ENCODE assay signal across 2 worm cellular contexts in the genomic region with DNA sequence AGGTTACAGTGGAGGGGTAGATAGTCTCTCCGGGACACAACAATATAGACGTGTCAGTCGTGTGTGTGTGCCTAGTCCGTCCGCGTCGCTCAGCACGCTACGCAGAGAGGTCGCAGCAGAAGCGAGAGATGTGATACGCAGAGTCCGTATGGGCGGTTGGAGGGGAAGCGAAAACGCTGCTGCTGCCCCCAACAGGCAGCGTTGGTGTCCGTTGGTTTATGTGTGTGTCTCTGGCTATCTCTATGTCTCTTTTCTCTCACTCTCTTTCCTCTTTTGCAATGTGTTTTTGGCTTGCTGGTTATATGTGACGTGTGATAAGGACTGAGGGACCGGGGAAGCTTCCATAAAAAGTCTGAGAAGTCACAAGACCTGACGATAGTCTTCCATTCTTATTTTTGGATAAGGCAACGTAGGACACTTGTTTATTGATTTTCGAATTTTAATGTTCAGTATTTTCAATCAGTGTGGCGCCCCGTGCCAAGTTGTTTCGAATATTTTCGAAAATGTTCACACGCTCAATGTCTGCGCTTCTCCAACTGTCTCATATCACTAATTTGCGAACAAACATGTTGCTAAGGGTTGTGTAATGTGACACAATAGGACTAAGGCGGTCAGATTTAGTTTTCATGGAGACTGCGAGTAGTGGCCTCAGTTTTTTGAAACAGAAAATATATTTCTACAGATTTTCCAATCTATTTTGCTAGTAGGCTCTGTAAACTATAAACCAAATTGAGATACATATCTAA.
TF ChIP-seq lines count a peak whose summit lies in the region.

pab-2 (minus strand) TSS at position 69 of the 746 bp plus-strand sequence.

TF ChIP-seq in whole organism, L4 larva, 104 proteins besides CTCF, POLR2A, EP300 and RAD21 (continued from another document):
- TF ChIP-seq tra-1 (GFP tag; IDR thresholded peaks at IDR 0.05; lab: Robert Waterston, UW) (peak; percentile 85), unc-39 (tag; optimal IDR thresholded peaks at IDR 0.05; lab: Kevin White, UChicago) (no peak), lin-1 (GFP tag; IDR thresholded peaks at IDR 0.05; lab: Robert Waterston, UW) (no peak; the same call in 1 of the 2 replicates), mxl-3 (GFP tag; optimal IDR thresholded peaks at IDR 0.05; lab: Kevin White, UChicago) (peak; percentile 97), mes-2 (tag; optimal IDR thresholded peaks at IDR 0.05; lab: Kevin White, UChicago; ENCODE audit: poor library complexity, severe bottlenecking) (peak; percentile 59), lsy-2 (tag; optimal IDR thresholded peaks at IDR 0.05; lab: Kevin White, UChicago) (peak; percentile 43 to 82), lin-29 (GFP tag; IDR thresholded peaks at IDR 0.05; lab: Robert Waterston, UW) (no peak), attf-4 (tag; optimal IDR thresholded peaks at IDR 0.05; lab: Kevin White, UChicago) (no peak), hlh-11 (tag; optimal IDR thresholded peaks at IDR 0.05; lab: Kevin White, UChicago) (peak; percentile 98), daf-8 (GFP tag; IDR thresholded peaks at IDR 0.05; lab: Robert Waterston, UW) (no peak), T26A8.4 (GFP tag; IDR thresholded peaks at IDR 0.05; lab: Robert Waterston, UW) (peak; percentile 61; the same call in 1 of the 2 replicates), fkh-10 (GFP tag; optimal IDR thresholded peaks at IDR 0.05; lab: Kevin White, UChicago) (peak; percentile 27), nhr-6 (tag; optimal IDR thresholded peaks at IDR 0.05; lab: Kevin White, UChicago) (no peak), snpc-4 (tag; optimal IDR thresholded peaks at IDR 0.05; lab: Kevin White, UChicago) (no peak), nhr-10 (tag; optimal IDR thresholded peaks at IDR 0.05; lab: Kevin White, UChicago) (peak; percentile 38), sdz-12 (GFP tag; optimal IDR thresholded peaks at IDR 0.05; lab: Kevin White, UChicago) (no peak), zfp-2 (tag; optimal IDR thresholded peaks at IDR 0.05; lab: Kevin White, UChicago) (no peak), lin-13 (GFP tag; optimal IDR thresholded peaks at IDR 0.05; lab: Kevin White, UChicago) (peak; percentile 41), daf-19 (GFP tag; conservative IDR thresholded peaks at IDR 0.05; lab: Robert Waterston, UW) (no peak), pqm-1 (tag; optimal IDR thresholded peaks at IDR 0.05; lab: Kevin White, UChicago) (peak; percentile 29), ztf-11 (tag; optimal IDR thresholded peaks at IDR 0.05; lab: Kevin White, UChicago) (no peak), dmd-6 (GFP tag; IDR thresholded peaks at IDR 0.05; lab: Robert Waterston, UW) (peak; percentile 91), Y48G9A.11 (GFP tag; IDR thresholded peaks at IDR 0.05; lab: Robert Waterston, UW) (no peak), mdt-29 (GFP tag; IDR thresholded peaks at IDR 0.05; lab: Robert Waterston, UW) (no peak), T20F7.1 (GFP tag; optimal IDR thresholded peaks at IDR 0.05; lab: Kevin White, UChicago) (peak; percentile 46), unc-62 (GFP tag; optimal IDR thresholded peaks at IDR 0.05 in 1 of 2; lab: Kevin White, UChicago) (peak in 1 of 2 experiments; percentile 90), unc-62 (tag; optimal IDR thresholded peaks at IDR 0.05; lab: Kevin White, UChicago) (no peak), egl-27 (tag; optimal IDR thresholded peaks at IDR 0.05; lab: Kevin White, UChicago) (no peak), nhr-42 (GFP tag; IDR thresholded peaks at IDR 0.05; lab: Robert Waterston, UW) (0 out of 2 replicates have a peak, but pooled peaks have one; percentile 34), mdl-1 (tag; optimal IDR thresholded peaks at IDR 0.05; lab: Kevin White, UChicago) (peak; percentile 70 to 87), hif-1 (tag; optimal IDR thresholded peaks at IDR 0.05; lab: Kevin White, UChicago) (peak in 1 of 2 experiments; percentile 59), ces-1 (GFP tag; optimal IDR thresholded peaks at IDR 0.05; lab: Kevin White, UChicago) (no peak), ceh-44 (GFP tag; IDR thresholded peaks at IDR 0.05; lab: Robert Waterston, UW) (no peak), nhr-237 (tag; optimal IDR thresholded peaks at IDR 0.05; lab: Kevin White, UChicago) (no peak), Y75B8A.6 (GFP tag; IDR thresholded peaks at IDR 0.05; lab: Robert Waterston, UW) (no peak), spr-1 (tag; optimal IDR thresholded peaks at IDR 0.05; lab: Kevin White, UChicago) (peak; percentile 73), daf-12 (tag; optimal IDR thresholded peaks at IDR 0.05; lab: Kevin White, UChicago) (no peak), lin-15B (tag; optimal IDR thresholded peaks at IDR 0.05; lab: Kevin White, UChicago) (no peak), F10B5.3 (tag; optimal IDR thresholded peaks at IDR 0.05; lab: Kevin White, UChicago) (no peak), tag-97 (GFP tag; IDR thresholded peaks at IDR 0.05; lab: Robert Waterston, UW) (no peak), zfp-3 (GFP tag; conservative IDR thresholded peaks at IDR 0.05; lab: Robert Waterston, UW) (no peak), F26F4.8 (GFP tag; conservative IDR thresholded peaks at IDR 0.05; lab: Robert Waterston, UW) (no peak), saeg-2 (GFP tag; IDR thresholded peaks at IDR 0.05; lab: Robert Waterston, UW) (peak; percentile 89), dmd-9 (GFP tag; IDR thresholded peaks at IDR 0.05; lab: Robert Waterston, UW) (no peak), nhr-25 (tag; optimal IDR thresholded peaks at IDR 0.05; lab: Kevin White, UChicago; ENCODE audit: borderline replicate concordance, insufficient read depth) (peak; percentile 51), nhr-28 (tag; optimal IDR thresholded peaks at IDR 0.05; lab: Kevin White, UChicago) (peak; percentile 87), egl-43 (GFP tag; IDR thresholded peaks at IDR 0.05; lab: Robert Waterston, UW) (peak; percentile 76), lim-7 (GFP tag; IDR thresholded peaks at IDR 0.05; lab: Robert Waterston, UW) (0 out of 2 replicates have a peak, but pooled peaks have one; percentile 53), hlh-30 (tag; optimal IDR thresholded peaks at IDR 0.05; lab: Kevin White, UChicago; ENCODE audit: insufficient read depth) (peak; percentile 93), nhr-102 (tag; optimal IDR thresholded peaks at IDR 0.05; lab: Kevin White, UChicago) (peak; percentile 92), D1046.2 (GFP tag; IDR thresholded peaks at IDR 0.05; lab: Robert Waterston, UW) (0 out of 2 replicates have a peak, but pooled peaks have one; percentile 54), ceh-28 (tag; optimal IDR thresholded peaks at IDR 0.05; lab: Kevin White, UChicago) (no peak), zip-11 (GFP tag; IDR thresholded peaks at IDR 0.05; lab: Robert Waterston, UW) (no peak)

TF ChIP-seq in whole organism, late embryonic, 69 proteins besides CTCF, POLR2A, EP300 and RAD21 (continued from another document):
- TF ChIP-seq pha-4 (tag; optimal IDR thresholded peaks at IDR 0.05; lab: Kevin White, UChicago) (no peak), Y22D7AL.16 (tag; optimal IDR thresholded peaks at IDR 0.05; lab: Kevin White, UChicago) (no peak), pax-1 (tag; optimal IDR thresholded peaks at IDR 0.05; lab: Kevin White, UChicago) (no peak), ceh-31 (tag; optimal IDR thresholded peaks at IDR 0.05; lab: Kevin White, UChicago) (peak; percentile 78), unc-3 (GFP tag; conservative IDR thresholded peaks at IDR 0.05; lab: Robert Waterston, UW) (0 out of 2 replicates have a peak, but pooled peaks have one; percentile 39), unc-3 (tag; optimal IDR thresholded peaks at IDR 0.05; lab: Kevin White, UChicago) (no peak), hlh-13 (GFP tag; optimal IDR thresholded peaks at IDR 0.05; lab: Kevin White, UChicago) (no peak), K02D7.2 (tag; optimal IDR thresholded peaks at IDR 0.05; lab: Kevin White, UChicago) (no peak), hlh-30 (tag; optimal IDR thresholded peaks at IDR 0.05; lab: Kevin White, UChicago; ENCODE audit: insufficient read depth) (peak; percentile 65)
